Worm (Caenorhabditis elegans) whole organism, L3 larva: ENCODE measurements around the gene F42G2.5.

Source experiments
- R02D3.7 ChIP-seq: fragments of 150-350 bp; optimal IDR thresholded peaks from 2 replicates; lab custom pipeline; 2014; ENCODE audit warnings: missing biosample characterization, missing genetic modification characterization
- ZK546.5 ChIP-seq: sonication (generic microtip); optimal IDR thresholded peaks from 2 replicates; lab custom pipeline; 2017; ENCODE audit warnings: missing biosample characterization, missing genetic modification characterization
- ceh-16 ChIP-seq: sonication (generic microtip); optimal IDR thresholded peaks from 2 replicates; lab custom pipeline; 2017; ENCODE audit warnings: missing biosample characterization, missing genetic modification characterization
- ceh-9 ChIP-seq: sonication (generic microtip); optimal IDR thresholded peaks from 2 replicates; lab custom pipeline; 2018; ENCODE audit warnings: missing biosample characterization, missing genetic modification characterization
- fos-1 ChIP-seq: fragments of 150-350 bp; optimal IDR thresholded peaks from 2 replicates; lab custom pipeline; 2014; ENCODE audit warnings: missing biosample characterization, missing genetic modification characterization
- pha-4 ChIP-seq: fragments of 150-350 bp; optimal IDR thresholded peaks from 2 replicates; lab custom pipeline; 2014; ENCODE audit warnings: missing biosample characterization, missing genetic modification reagents, missing genetic modification characterization
- tbx-2 ChIP-seq: sonication (generic microtip); optimal IDR thresholded peaks from 2 replicates; lab custom pipeline; 2016; ENCODE audit warnings: mild to moderate bottlenecking, missing genetic modification characterization, missing compliant biosample characterization

DNA sequence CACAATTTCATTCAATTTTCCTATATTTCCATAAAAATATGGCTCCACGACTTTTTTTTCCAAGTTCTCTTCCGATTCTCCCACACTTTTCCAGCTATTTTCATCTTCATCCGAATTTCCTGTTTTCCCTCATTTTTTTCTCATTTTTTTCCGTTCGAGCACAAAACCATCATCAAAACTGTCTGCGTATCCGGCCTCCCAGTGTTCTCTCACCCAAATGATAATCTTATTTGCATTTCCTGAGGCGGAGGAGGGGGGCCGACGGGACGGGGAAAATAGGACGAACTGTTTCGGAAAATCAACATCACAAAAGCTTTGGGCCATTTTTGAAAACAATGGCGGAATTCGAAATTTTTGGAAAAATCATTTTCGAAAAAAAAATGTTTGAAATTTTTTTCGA, 22.5 kb upstream of the F42G2.5 start:
- TF ChIP-seq tbx-2 (tag; lab: Kevin White, UChicago) (no peak), ceh-16 (tag; lab: Kevin White, UChicago) (no peak), pha-4 (no peak), R02D3.7 (tag; lab: Kevin White, UChicago) (no peak), ceh-9 (tag; lab: Kevin White, UChicago) (no peak), fos-1 (tag; lab: Kevin White, UChicago) (no peak), ZK546.5 (tag; lab: Kevin White, UChicago) (no peak)
